Fruit fly (Drosophila melanogaster) whole organism, embryonic: ENCODE results near the gene Epp.

Experiments
- Adf1 ChIP-seq: fragments of 200-800 bp; sonication (Bioruptor generic); IDR thresholded peaks from 2 replicates; pipeline ENCODE4 v1.3.6; 2022; ENCODE audit warnings: missing biosample characterization, missing genetic modification characterization
- Aef1 ChIP-seq: fragments of 200-800 bp; sonication (Bioruptor generic); IDR thresholded peaks from 3 replicates; pipeline ENCODE4 v1.3.6; 2022; ENCODE audit warnings: missing biosample characterization, missing genetic modification characterization
- Bgb ChIP-seq: fragments of 200-800 bp; sonication (Bioruptor generic); IDR thresholded peaks from 2 replicates; pipeline ENCODE4 v1.3.6; 2022; ENCODE audit warnings: missing biosample characterization, missing genetic modification characterization; ENCODE audit not compliant: partially characterized antibody
- CG10321 ChIP-seq: fragments of 200-800 bp; sonication (Bioruptor generic); IDR thresholded peaks from 2 replicates; pipeline ENCODE4 v1.3.6; 2022; ENCODE audit warnings: missing biosample characterization, missing genetic modification characterization
- CG11398 ChIP-seq: fragments of 200-800 bp; sonication (Bioruptor generic); optimal IDR thresholded peaks from 2 replicates; lab custom pipeline; 2016; ENCODE audit warnings: missing biosample characterization, missing genetic modification characterization
- CG12219 ChIP-seq: fragments of 200-800 bp; sonication (Bioruptor generic); optimal IDR thresholded peaks from 3 replicates; lab custom pipeline; 2018; ENCODE audit warnings: missing biosample characterization, mild to moderate bottlenecking, missing genetic modification characterization
- CG12659 ChIP-seq: fragments of 200-800 bp; sonication (Bioruptor generic); optimal IDR thresholded peaks from 3 replicates; lab custom pipeline; 2017; ENCODE audit warnings: mild to moderate bottlenecking, missing biosample characterization, missing genetic modification reagents, missing genetic modification characterization
- CG13296 ChIP-seq: fragments of 200-800 bp; sonication (Bioruptor generic); optimal IDR thresholded peaks from 3 replicates; lab custom pipeline; 2018; ENCODE audit warnings: missing biosample characterization, mild to moderate bottlenecking, missing genetic modification characterization
- CG13894 ChIP-seq: fragments of 200-800 bp; sonication (Bioruptor generic); optimal IDR thresholded peaks from 3 replicates; lab custom pipeline; 2018; ENCODE audit warnings: missing biosample characterization, mild to moderate bottlenecking, missing genetic modification characterization, moderate library complexity
- CG15479 ChIP-seq: fragments of 200-800 bp; sonication (Bioruptor generic); optimal IDR thresholded peaks from 3 replicates; lab custom pipeline; 2019; ENCODE audit warnings: missing biosample characterization, mild to moderate bottlenecking, missing genetic modification characterization, moderate library complexity
- CG16779 ChIP-seq: fragments of 200-800 bp; sonication (Bioruptor generic); IDR thresholded peaks from 2 replicates; pipeline ENCODE4 v1.3.6; 2022; ENCODE audit warnings: missing biosample characterization, missing genetic modification characterization
- CG1832 ChIP-seq: fragments of 200-800 bp; sonication (Bioruptor generic); optimal IDR thresholded peaks from 2 replicates; lab custom pipeline; 2017; ENCODE audit warnings: missing biosample characterization, mild to moderate bottlenecking, missing genetic modification characterization, inconsistent platforms
- CG2202 ChIP-seq: fragments of 200-800 bp; sonication (Bioruptor generic); optimal IDR thresholded peaks from 2 replicates; lab custom pipeline; 2018; ENCODE audit warnings: missing biosample characterization, mild to moderate bottlenecking, missing genetic modification characterization
- CG2889 ChIP-seq: fragments of 200-800 bp; sonication (Bioruptor generic); IDR thresholded peaks from 3 replicates; pipeline ENCODE4 v1.3.6; 2022; ENCODE audit warnings: missing biosample characterization, missing genetic modification characterization
- CG30020 ChIP-seq: fragments of 200-800 bp; optimal IDR thresholded peaks from 2 replicates; lab custom pipeline; 2019; ENCODE audit warnings: missing biosample characterization, mild to moderate bottlenecking, missing genetic modification characterization, moderate library complexity
- CG31388 ChIP-seq: fragments of 200-800 bp; sonication (Bioruptor generic); optimal IDR thresholded peaks from 2 replicates; lab custom pipeline; 2016; ENCODE audit warnings: missing biosample characterization, missing genetic modification characterization
- CG34376 ChIP-seq: fragments of 200-800 bp; sonication (Bioruptor generic); optimal IDR thresholded peaks from 2 replicates; lab custom pipeline; 2018; ENCODE audit warnings: missing biosample characterization, mild to moderate bottlenecking, missing genetic modification characterization
- CG3838 ChIP-seq: fragments of 200-800 bp; sonication (Bioruptor generic); optimal IDR thresholded peaks from 3 replicates; lab custom pipeline; 2016; ENCODE audit warnings: missing biosample characterization, missing genetic modification characterization
- CG4707 ChIP-seq: fragments of 200-800 bp; sonication (Bioruptor generic); optimal IDR thresholded peaks from 2 replicates; lab custom pipeline; 2018; ENCODE audit warnings: missing biosample characterization, mild to moderate bottlenecking, missing genetic modification characterization, moderate library complexity
- CG4820 ChIP-seq: fragments of 200-800 bp; sonication (Bioruptor generic); optimal IDR thresholded peaks from 3 replicates; lab custom pipeline; 2016; ENCODE audit warnings: missing biosample characterization, missing genetic modification characterization
- CG9876 ChIP-seq: fragments of 200-800 bp; sonication (Bioruptor generic); optimal IDR thresholded peaks from 2 replicates; lab custom pipeline; 2016; ENCODE audit warnings: missing biosample characterization, missing genetic modification characterization
- Camta ChIP-seq: fragments of 200-800 bp; sonication (Bioruptor generic); optimal IDR thresholded peaks from 2 replicates; lab custom pipeline; 2016; ENCODE audit warnings: missing biosample characterization, missing genetic modification characterization
- CkIIα-i1 ChIP-seq: fragments of 200-800 bp; sonication (Bioruptor generic); IDR thresholded peaks from 2 replicates; pipeline ENCODE4 v1.3.6; 2022; ENCODE audit warnings: missing biosample characterization, missing genetic modification characterization
- D19A ChIP-seq: fragments of 200-800 bp; optimal IDR thresholded peaks from 3 replicates; lab custom pipeline; 2019; ENCODE audit warnings: missing biosample characterization, mild to moderate bottlenecking, missing genetic modification characterization, moderate library complexity
- Dbx ChIP-seq: fragments of 200-800 bp; sonication (Bioruptor generic); IDR thresholded peaks from 3 replicates; pipeline ENCODE4 v1.3.6; 2022; ENCODE audit warnings: missing biosample characterization, missing genetic modification characterization
- E2f2 ChIP-seq: fragments of 200-800 bp; sonication (Bioruptor generic); IDR thresholded peaks from 2 replicates; pipeline ENCODE4 v1.3.6; 2022; ENCODE audit warnings: missing biosample characterization, missing genetic modification characterization
- Eip74EF ChIP-seq, 2 experiments: fragments of 200-800 bp in 1 of 2; fragments of >200 bp in 1 of 2; sonication (Bioruptor generic) in 1 of 2; optimal IDR thresholded peaks; 2 replicates each; lab custom pipeline; 2017 to 2019; ENCODE audit warnings: missing biosample characterization in 2 of 2, missing genetic modification characterization in 2 of 2, mild to moderate bottlenecking in 1 of 2, moderate library complexity in 1 of 2
- Elba2 ChIP-seq: fragments of 200-800 bp; sonication (Bioruptor generic); optimal IDR thresholded peaks from 3 replicates; lab custom pipeline; 2016; ENCODE audit warnings: missing biosample characterization, missing genetic modification characterization
- Gug ChIP-seq: fragments of 200-800 bp; sonication (Bioruptor generic); IDR thresholded peaks from 4 replicates; pipeline ENCODE4 v1.3.6; 2022; ENCODE audit warnings: missing biosample characterization, missing genetic modification characterization
- H15 ChIP-seq: fragments of 200-800 bp; sonication (Bioruptor generic); IDR thresholded peaks from 3 replicates; pipeline ENCODE4 v1.3.6; 2022; ENCODE audit warnings: missing biosample characterization, missing genetic modification characterization
- Hr3 ChIP-seq: fragments of 200-800 bp; sonication (Bioruptor generic); optimal IDR thresholded peaks from 3 replicates; lab custom pipeline; 2016; ENCODE audit warnings: missing biosample characterization, missing genetic modification characterization
- NFAT ChIP-seq: fragments of 200-800 bp; sonication (Bioruptor generic); IDR thresholded peaks from 2 replicates; pipeline ENCODE4 v1.3.6; 2022; ENCODE audit warnings: missing biosample characterization, missing genetic modification characterization
- PHDP ChIP-seq: fragments of 200-800 bp; sonication (Bioruptor generic); optimal IDR thresholded peaks from 3 replicates; lab custom pipeline; 2018; ENCODE audit warnings: missing biosample characterization, mild to moderate bottlenecking, missing genetic modification characterization, moderate library complexity
- Poxn ChIP-seq: fragments of 200-800 bp; sonication (Bioruptor generic); IDR thresholded peaks from 2 replicates; pipeline ENCODE4 v1.3.6; 2022; ENCODE audit warnings: missing biosample characterization, missing genetic modification characterization
- Sox100B ChIP-seq: fragments of 200-800 bp; sonication (Bioruptor generic); optimal IDR thresholded peaks from 3 replicates; lab custom pipeline; 2018; ENCODE audit warnings: missing biosample characterization, mild to moderate bottlenecking, missing genetic modification characterization
- Sry-β ChIP-seq: fragments of 200-800 bp; sonication (Bioruptor generic); optimal IDR thresholded peaks from 2 replicates; lab custom pipeline; 2018; ENCODE audit warnings: missing biosample characterization, mild to moderate bottlenecking, missing genetic modification characterization, moderate library complexity
- aop ChIP-seq: fragments of 200-800 bp; sonication (Bioruptor generic); IDR thresholded peaks from 2 replicates; pipeline ENCODE4 v1.3.6; 2022; ENCODE audit warnings: missing biosample characterization, missing genetic modification characterization
- caup ChIP-seq: fragments of 200-800 bp; sonication (Bioruptor generic); optimal IDR thresholded peaks from 3 replicates; lab custom pipeline; 2017; ENCODE audit warnings: missing biosample characterization, mild to moderate bottlenecking, missing genetic modification characterization, moderate library complexity; ENCODE audit not compliant: severe bottlenecking
- chm ChIP-seq: fragments of 200-800 bp; sonication (Bioruptor generic); IDR thresholded peaks from 2 replicates; pipeline ENCODE4 v1.3.6; 2022; ENCODE audit warnings: missing biosample characterization, missing genetic modification characterization
- dimm ChIP-seq: fragments of 200-800 bp; sonication (Bioruptor generic); IDR thresholded peaks from 2 replicates; pipeline ENCODE4 v1.3.6; 2022; ENCODE audit warnings: missing biosample characterization, missing genetic modification characterization
- fu2 ChIP-seq: fragments of 200-800 bp; sonication (Bioruptor generic); optimal IDR thresholded peaks from 2 replicates; lab custom pipeline; 2016; ENCODE audit warnings: missing biosample characterization, missing genetic modification characterization
- gce ChIP-seq: fragments of 200-800 bp; sonication (Bioruptor generic); IDR thresholded peaks from 3 replicates; pipeline ENCODE4 v1.3.6; 2022; ENCODE audit warnings: missing biosample characterization, missing genetic modification characterization
- h ChIP-seq: fragments of >200 bp; optimal IDR thresholded peaks from 2 replicates; lab custom pipeline; 2017
- kni ChIP-seq: fragments of 200-800 bp; sonication (Bioruptor generic); optimal IDR thresholded peaks from 3 replicates; lab custom pipeline; 2017; ENCODE audit warnings: mild to moderate bottlenecking, missing biosample characterization, missing genetic modification reagents, missing genetic modification characterization
- mam ChIP-seq: fragments of 200-800 bp; sonication (Bioruptor generic); optimal IDR thresholded peaks from 3 replicates; lab custom pipeline; 2016; ENCODE audit warnings: missing biosample characterization, missing genetic modification characterization
- nom ChIP-seq: fragments of 200-800 bp; sonication (Bioruptor generic); optimal IDR thresholded peaks from 2 replicates; lab custom pipeline; 2017; ENCODE audit warnings: missing biosample characterization, missing genetic modification characterization, mild to moderate bottlenecking, moderate library complexity, missing genetic modification reagents
- salm ChIP-seq: fragments of 200-800 bp; sonication (Bioruptor generic); optimal IDR thresholded peaks from 2 replicates; lab custom pipeline; 2018; ENCODE audit warnings: missing biosample characterization, mild to moderate bottlenecking, missing genetic modification characterization
- sna ChIP-seq: fragments of 200-800 bp; sonication (Bioruptor generic); IDR thresholded peaks from 2 replicates; pipeline ENCODE4 v1.3.6; 2022; ENCODE audit warnings: missing biosample characterization, missing genetic modification characterization; ENCODE audit not compliant: partially characterized antibody
- toy ChIP-seq: fragments of 200-800 bp; sonication (Bioruptor generic); IDR thresholded peaks from 2 replicates; pipeline ENCODE4 v1.3.6; 2022; ENCODE audit warnings: missing biosample characterization, missing genetic modification characterization

Epp gene

dm6 chr3R:24031019-24031824 is 38.5 kb upstream of the Epp start (continued):
- TF ChIP-seq H15 (GFP tag; lab: Robert Waterston, UW): 0 out of 3 replicates have a peak, but pooled peaks have one; percentile 12
- no peak for TF ChIP-seq Sry-β (GFP tag; lab: Kevin White, UChicago)
- TF ChIP-seq CG3838 (GFP tag; lab: Kevin White, UChicago): no peak
- peak; percentile 17; the same call in 1 of the 2 replicates for TF ChIP-seq Adf1 (GFP tag; lab: Robert Waterston, UW)
- TF ChIP-seq CG16779 (GFP tag; lab: Robert Waterston, UW): peak; percentile 74
- no peak for TF ChIP-seq CG10321 (GFP tag; lab: Robert Waterston, UW)
- TF ChIP-seq PHDP (tag; lab: Kevin White, UChicago): no peak
- peak; percentile 51 for TF ChIP-seq CG1832 (GFP tag; lab: Kevin White, UChicago)
- TF ChIP-seq CG2889: no peak
- no peak for TF ChIP-seq fu2 (GFP tag; lab: Kevin White, UChicago)
- TF ChIP-seq caup (GFP tag; lab: Kevin White, UChicago): peak; percentile 49
- no peak for TF ChIP-seq Gug (GFP tag; lab: Robert Waterston, UW)
- TF ChIP-seq CG4820 (GFP tag; lab: Kevin White, UChicago): no peak
- TF ChIP-seq CG13296 (GFP tag; lab: Kevin White, UChicago): peak; percentile 1
- TF ChIP-seq Aef1: 0 out of 3 replicates have a peak, but pooled peaks have one; percentile 21
- no peak for TF ChIP-seq Sox100B (GFP tag; lab: Kevin White, UChicago)
- no peak for TF ChIP-seq CG30020 (tag; lab: Kevin White, UChicago)
- TF ChIP-seq Camta: no peak
- TF ChIP-seq CG9876 (GFP tag; lab: Kevin White, UChicago): peak; percentile 29
- 0 out of 2 replicates have a peak, but pooled peaks have one; percentile 10 for TF ChIP-seq sna (GFP tag; lab: Robert Waterston, UW)
- TF ChIP-seq Poxn: no peak
- peak; percentile 34 for TF ChIP-seq CG13894 (tag; lab: Kevin White, UChicago)
- peak; percentile 54; the same call in 1 of the 3 replicates for TF ChIP-seq Dbx
- no peak for TF ChIP-seq h (lab: Kevin White, UChicago)
- no peak for TF ChIP-seq CkIIα-i1 (GFP tag; lab: Robert Waterston, UW)
- TF ChIP-seq D19A: peak; percentile 22
- no peak for TF ChIP-seq Bgb (GFP tag; lab: Robert Waterston, UW)
- TF ChIP-seq Elba2 (GFP tag; lab: Kevin White, UChicago): no peak
- no peak for TF ChIP-seq E2f2
- no peak for TF ChIP-seq dimm (GFP tag; lab: Robert Waterston, UW)
- TF ChIP-seq CG34376 (GFP tag; lab: Kevin White, UChicago): no peak
- no peak for TF ChIP-seq CG11398 (GFP tag; lab: Kevin White, UChicago)
- peak; percentile 53 for TF ChIP-seq CG15479 (GFP tag; lab: Kevin White, UChicago)
- no peak for TF ChIP-seq CG12219 (GFP tag; lab: Kevin White, UChicago)
- no peak for TF ChIP-seq CG12659 (GFP tag; lab: Kevin White, UChicago)
- TF ChIP-seq CG31388: no peak
- no peak for TF ChIP-seq mam (GFP tag; lab: Kevin White, UChicago)
- TF ChIP-seq CG4707 (GFP tag; lab: Kevin White, UChicago): no peak
- no peak for TF ChIP-seq NFAT (GFP tag; lab: Robert Waterston, UW)
- peak; percentile 25 for TF ChIP-seq CG2202 (tag; lab: Kevin White, UChicago)
- no peak for TF ChIP-seq Hr3 (GFP tag; lab: Kevin White, UChicago)
- peak in 1 of 2 experiments; percentile 57 for TF ChIP-seq Eip74EF (GFP tag; optimal IDR thresholded peaks at IDR 0.05; lab: Kevin White, UChicago)
- TF ChIP-seq chm (GFP tag; lab: Robert Waterston, UW): peak; percentile 63
- TF ChIP-seq kni: peak; percentile 28
- peak; percentile 36 for TF ChIP-seq nom (GFP tag; lab: Kevin White, UChicago)
- TF ChIP-seq gce (GFP tag; lab: Robert Waterston, UW): peak; percentile 24; the same call in 1 of the 3 replicates
- no peak; the same call in 1 of the 2 replicates for TF ChIP-seq aop
- TF ChIP-seq toy (GFP tag; lab: Robert Waterston, UW): 0 out of 2 replicates have a peak, but pooled peaks have one; percentile 27
- TF ChIP-seq salm: no peak
